Fruit fly (Drosophila melanogaster): ENCODE data around the gene CG15771.

CG15771 gene

DNA sequence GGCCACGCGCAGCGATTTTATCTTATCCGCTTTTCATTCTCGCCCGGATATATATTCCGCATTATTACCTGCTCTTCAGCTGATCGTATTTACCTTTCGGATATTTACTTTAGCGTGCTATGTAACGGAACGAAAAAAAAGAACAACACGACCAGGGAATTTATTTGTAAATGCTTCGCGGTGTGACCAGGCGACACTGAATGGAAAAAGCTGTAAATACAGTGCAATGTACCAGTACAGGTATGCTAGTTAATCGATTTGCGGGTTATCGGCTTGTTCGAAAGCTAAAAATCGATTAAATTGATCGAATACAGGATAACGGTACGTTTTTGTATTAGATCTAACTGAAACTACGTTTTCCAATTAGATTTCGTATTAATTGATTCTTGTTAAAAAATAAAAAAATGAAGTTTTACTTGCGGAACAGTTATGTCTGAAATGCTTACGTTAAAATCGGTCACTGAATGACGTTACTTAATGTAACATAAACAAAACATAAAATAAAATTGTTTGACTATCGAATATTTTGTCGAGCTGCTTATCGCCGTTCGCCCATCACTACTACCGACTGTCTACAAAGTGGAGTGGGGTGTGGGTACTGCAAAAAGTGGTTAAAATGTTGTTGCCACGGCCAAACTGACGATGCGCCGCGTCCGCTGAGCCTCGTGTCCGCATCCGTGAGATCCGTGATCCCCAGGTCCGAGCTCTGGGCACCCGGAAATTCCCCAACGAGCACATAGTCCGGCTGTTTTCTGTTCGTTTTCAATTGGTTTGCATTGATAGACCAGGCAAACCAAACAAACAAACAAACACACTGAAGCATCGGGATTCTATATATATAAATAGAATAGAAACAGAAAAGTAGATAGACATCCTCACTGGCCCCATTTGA is 8.9 kb downstream of the CG15771 start, which contains the start of the genes MAPk-Ak2 and CG42699 (continued):
- TF ChIP-seq phol (tag; optimal IDR thresholded peaks at IDR 0.05): peak; percentile 20
- peak; percentile 76 for TF ChIP-seq Xrp1 (GFP tag; IDR thresholded peaks at IDR 0.05)
- TF ChIP-seq Ets65A (GFP tag): peak; percentile 55
- TF ChIP-seq ranshi (GFP tag; IDR thresholded peaks at IDR 0.05): no peak; the same call in 1 of the 2 replicates
- TF ChIP-seq CG9932 (GFP tag; IDR thresholded peaks at IDR 0.05): peak; percentile 50
- TF ChIP-seq E2f2 (GFP tag; IDR thresholded peaks at IDR 0.05): peak; percentile 50
- peak; percentile 73 for TF ChIP-seq kah (GFP tag; optimal IDR thresholded peaks at IDR 0.05)
- TF ChIP-seq CTCF (GFP tag; optimal IDR thresholded peaks at IDR 0.05): peak; percentile 7
- peak; percentile 77 for TF ChIP-seq CG15011 (GFP tag; optimal IDR thresholded peaks at IDR 0.05)
- TF ChIP-seq CG33557 (GFP tag; optimal IDR thresholded peaks at IDR 0.05): peak; percentile 90
- TF ChIP-seq CG17186 (GFP tag; optimal IDR thresholded peaks at IDR 0.05): peak; percentile 4
- peak; percentile 67 for TF ChIP-seq luna (GFP tag; optimal IDR thresholded peaks at IDR 0.05)
- no peak for TF ChIP-seq ftz-f1 (GFP tag; optimal IDR thresholded peaks at IDR 0.05)
- TF ChIP-seq mld (GFP tag; IDR thresholded peaks at IDR 0.05; ENCODE audit: partially characterized antibody): peak; percentile 61; the same call in 2 of the 3 replicates
- peak; percentile 70 for TF ChIP-seq CG16813 (GFP tag; IDR thresholded peaks at IDR 0.05; ENCODE audit: partially characterized antibody)
- peak; percentile 76 for TF ChIP-seq CG3281 (GFP tag; optimal IDR thresholded peaks at IDR 0.05)
- peak; percentile 6 for TF ChIP-seq zfh2 (GFP tag; optimal IDR thresholded peaks at IDR 0.05)
- peak; percentile 59; the same call in 1 of the 2 replicates for TF ChIP-seq CG11085 (GFP tag; IDR thresholded peaks at IDR 0.05)
- TF ChIP-seq dysf (GFP tag; IDR thresholded peaks at IDR 0.05): peak; percentile 31; the same call in 1 of the 3 replicates
- TF ChIP-seq org-1 (GFP tag; optimal IDR thresholded peaks at IDR 0.05): peak; percentile 67
- no peak for TF ChIP-seq CG30431 (GFP tag; optimal IDR thresholded peaks at IDR 0.05)
- peak; percentile 65 for TF ChIP-seq unc-4 (GFP tag; IDR thresholded peaks at IDR 0.05; ENCODE audit: partially characterized antibody)
- peak; percentile 73 for TF ChIP-seq Atf3 (GFP tag; optimal IDR thresholded peaks at IDR 0.05)
- TF ChIP-seq jigr1 (GFP tag; IDR thresholded peaks at IDR 0.05): no peak
- peak; percentile 71 for TF ChIP-seq CG10462 (GFP tag; optimal IDR thresholded peaks at IDR 0.05)
- no peak for TF ChIP-seq br (optimal IDR thresholded peaks at IDR 0.05)
- TF ChIP-seq Aef1 (GFP tag; IDR thresholded peaks at IDR 0.05): no peak
- peak; percentile 61 for TF ChIP-seq Sin3A (optimal IDR thresholded peaks at IDR 0.05)
- TF ChIP-seq odd (GFP tag; optimal IDR thresholded peaks at IDR 0.05): peak; percentile 78
- TF ChIP-seq dmrt11E (tag; optimal IDR thresholded peaks at IDR 0.05): peak; percentile 55
- peak; percentile 73 for TF ChIP-seq CG3838 (GFP tag; optimal IDR thresholded peaks at IDR 0.05)
- TF ChIP-seq Eip74EF (GFP tag; optimal IDR thresholded peaks at IDR 0.05): peak in 1 of 2 experiments; percentile 55
- TF ChIP-seq cg (GFP tag; optimal IDR thresholded peaks at IDR 0.05): peak; percentile 63
- TF ChIP-seq CG15073 (GFP tag; optimal IDR thresholded peaks at IDR 0.05): no peak
- peak; percentile 80 for TF ChIP-seq nom (GFP tag; optimal IDR thresholded peaks at IDR 0.05)
- peak; percentile 90 for TF ChIP-seq ci (GFP tag; IDR thresholded peaks at IDR 0.05)
- peak; percentile 66 for TF ChIP-seq grau (tag; optimal IDR thresholded peaks at IDR 0.05)
- TF ChIP-seq PHDP (tag; optimal IDR thresholded peaks at IDR 0.05): peak; percentile 79
- TF ChIP-seq CG6689 (GFP tag; IDR thresholded peaks at IDR 0.05): 0 out of 2 replicates have a peak, but pooled peaks have one; percentile 31
- peak; percentile 54 for TF ChIP-seq tup (GFP tag; optimal IDR thresholded peaks at IDR 0.05)
- no peak for TF ChIP-seq pita (GFP tag; optimal IDR thresholded peaks at IDR 0.05)
- TF ChIP-seq CG4707 (GFP tag; optimal IDR thresholded peaks at IDR 0.05): peak; percentile 91
- peak; percentile 79 for TF ChIP-seq CG2202 (tag; optimal IDR thresholded peaks at IDR 0.05)
- peak; percentile 30 for TF ChIP-seq Dp (GFP tag; optimal IDR thresholded peaks at IDR 0.05)
- TF ChIP-seq CG12104 (GFP tag; optimal IDR thresholded peaks at IDR 0.05): peak; percentile 75
- TF ChIP-seq gro (GFP tag; optimal IDR thresholded peaks at IDR 0.05): peak; percentile 72
- TF ChIP-seq ro (GFP tag; IDR thresholded peaks at IDR 0.05): no peak
- TF ChIP-seq CG6791 (GFP tag; IDR thresholded peaks at IDR 0.05; ENCODE audit: partially characterized antibody): peak; percentile 79
- peak; percentile 43 for TF ChIP-seq CG4820 (GFP tag; optimal IDR thresholded peaks at IDR 0.05)
- peak; percentile 65 for TF ChIP-seq HLH54F (GFP tag; optimal IDR thresholded peaks at IDR 0.05)

Data from whole organism, embryonic.